Fruit fly (Drosophila melanogaster) S2 (cell line): Measurements from ENCODE around the gene CG31709.

Experiments used
- CG8478 ChIP-seq: fragments of >200 bp; optimal IDR thresholded peaks from 2 replicates; lab custom pipeline; 2018
- CTCF ChIP-seq, 2 experiments: fragments of >200 bp; optimal IDR thresholded peaks; 2 replicates each; lab custom pipeline; 2018

DNA sequence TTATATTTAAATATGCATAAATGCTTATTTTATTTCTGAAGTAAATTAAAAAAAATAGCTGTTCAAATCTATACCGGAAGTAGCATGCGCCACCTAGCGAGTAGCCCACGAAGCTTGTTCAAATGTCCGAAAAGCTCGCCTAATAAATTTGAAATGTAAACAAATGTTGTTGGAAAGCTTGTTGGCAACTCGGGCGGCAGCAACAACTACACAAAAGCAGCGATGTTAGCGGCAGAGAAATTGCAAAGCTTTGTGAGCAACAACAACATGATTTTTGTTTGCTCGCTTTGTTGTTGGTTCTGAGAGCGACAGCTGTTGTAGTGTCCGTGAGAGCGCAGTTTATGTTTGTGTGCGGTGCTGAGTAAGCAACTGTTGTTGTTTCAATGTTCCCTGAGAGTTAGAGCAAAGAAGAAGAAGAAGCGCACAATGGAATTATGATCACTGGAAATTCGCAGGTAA, 12.0 kb downstream of the CG31709 start:
- peak; percentile 63 to 65 for TF ChIP-seq CTCF (optimal IDR thresholded peaks at IDR 0.05; lab: Kevin White, UChicago)
- no peak for TF ChIP-seq CG8478 (lab: Kevin White, UChicago)
